Fruit fly (Drosophila melanogaster): ENCODE measurements around the gene CG5645.

CG5645 gene

DNA sequence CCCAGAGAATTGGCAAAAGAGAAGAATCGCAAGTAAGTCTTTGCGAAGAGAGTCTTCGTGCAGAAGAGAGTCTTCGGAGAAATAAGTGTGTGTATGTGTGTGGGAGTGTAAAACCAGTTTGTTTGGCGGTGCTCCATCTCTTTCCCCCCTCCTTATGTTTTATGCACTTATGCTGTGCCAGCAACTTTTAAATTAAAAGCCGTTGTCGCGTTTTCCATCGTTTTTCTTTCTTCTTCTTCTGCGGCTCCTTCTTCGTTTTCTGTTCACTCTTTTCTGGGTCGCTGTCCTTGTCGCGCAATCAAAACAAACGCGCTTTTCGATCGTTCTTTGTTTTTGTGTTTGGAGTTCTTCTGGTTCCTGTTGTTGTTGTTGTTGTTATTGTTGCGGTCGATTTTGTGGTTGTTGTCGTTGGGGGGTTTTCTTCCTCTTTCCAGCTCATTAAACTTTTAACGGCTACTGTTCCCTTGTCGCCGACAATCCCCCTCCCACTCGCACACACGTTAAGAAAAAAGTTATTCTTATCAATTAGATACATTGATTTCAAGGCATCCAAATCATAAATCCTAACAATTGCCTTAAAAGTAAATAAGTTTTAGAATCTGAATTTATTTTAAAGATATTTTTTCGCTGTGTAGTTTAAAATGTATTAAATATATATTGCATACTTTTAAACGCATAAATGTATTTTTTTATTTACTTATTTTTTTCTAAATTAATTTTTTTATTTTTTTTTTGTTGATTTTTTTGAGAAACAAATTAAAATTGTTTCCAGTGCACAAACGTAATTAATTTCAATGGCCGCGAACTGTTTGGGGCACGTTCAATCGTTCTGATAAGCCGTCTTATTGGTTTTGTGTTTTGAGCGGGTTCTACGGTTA, 25.2 kb downstream of the CG5645 start (continued):
- peak; percentile 87 for TF ChIP-seq CG10267 (tag; optimal IDR thresholded peaks at IDR 0.05)
- TF ChIP-seq CG9797 (GFP tag; optimal IDR thresholded peaks at IDR 0.05): no peak
- 0 out of 4 replicates have a peak, but pooled peaks have one; percentile 30 for TF ChIP-seq Gug (GFP tag; IDR thresholded peaks at IDR 0.05)
- peak; percentile 98 for TF ChIP-seq CG17361 (GFP tag; IDR thresholded peaks at IDR 0.05)
- TF ChIP-seq disco-r (GFP tag; optimal IDR thresholded peaks at IDR 0.05): no peak
- TF ChIP-seq h (optimal IDR thresholded peaks at IDR 0.05): no peak
- peak; percentile 95 for TF ChIP-seq CG12391 (tag; optimal IDR thresholded peaks at IDR 0.05)
- TF ChIP-seq p53 (GFP tag; optimal IDR thresholded peaks at IDR 0.05): no peak
- TF ChIP-seq Taf1 (GFP tag; IDR thresholded peaks at IDR 0.05): no peak
- TF ChIP-seq Med (GFP tag): peak; percentile 72
- no peak for TF ChIP-seq amos (GFP tag; IDR thresholded peaks at IDR 0.05; ENCODE audit: partially characterized antibody)
- peak in 1 of 2 experiments; percentile 76 for TF ChIP-seq insv (GFP tag; optimal IDR thresholded peaks at IDR 0.05)
- TF ChIP-seq CG2889 (GFP tag; IDR thresholded peaks at IDR 0.05): peak; percentile 51; the same call in 1 of the 3 replicates
- TF ChIP-seq az2 (GFP tag; optimal IDR thresholded peaks at IDR 0.05): peak; percentile 64
- TF ChIP-seq unc-4 (GFP tag; IDR thresholded peaks at IDR 0.05; ENCODE audit: partially characterized antibody): no peak
- peak; percentile 73 for TF ChIP-seq CG17328 (GFP tag; IDR thresholded peaks at IDR 0.05)
- peak; percentile 92 for TF ChIP-seq phol (tag; optimal IDR thresholded peaks at IDR 0.05)
- TF ChIP-seq CG3281 (GFP tag; optimal IDR thresholded peaks at IDR 0.05): peak; percentile 64
- TF ChIP-seq Bteb2 (GFP tag; optimal IDR thresholded peaks at IDR 0.05): peak; percentile 12
- peak; percentile 73 for TF ChIP-seq HHEX (GFP tag; optimal IDR thresholded peaks at IDR 0.05)
- TF ChIP-seq Myb (GFP tag; optimal IDR thresholded peaks at IDR 0.05): no peak
- TF ChIP-seq Hmr (GFP tag; optimal IDR thresholded peaks at IDR 0.05): no peak
- TF ChIP-seq Poxn (GFP tag; IDR thresholded peaks at IDR 0.05): no peak
- peak; percentile 51; the same call in 1 of the 2 replicates for TF ChIP-seq sim (GFP tag; IDR thresholded peaks at IDR 0.05)
- no peak for TF ChIP-seq ab (GFP tag; optimal IDR thresholded peaks at IDR 0.05)
- TF ChIP-seq ash1 (GFP tag; optimal IDR thresholded peaks at IDR 0.05): no peak
- peak; percentile 57 for TF ChIP-seq CG13123 (GFP tag; optimal IDR thresholded peaks at IDR 0.05)
- TF ChIP-seq org-1 (GFP tag; optimal IDR thresholded peaks at IDR 0.05): peak; percentile 49
- TF ChIP-seq CG8478 (optimal IDR thresholded peaks at IDR 0.05): no peak
- no peak for TF ChIP-seq Mad (GFP tag; optimal IDR thresholded peaks at IDR 0.05)
- no peak for TF ChIP-seq CG13287 (GFP tag; IDR thresholded peaks at IDR 0.05; ENCODE audit: partially characterized antibody)
- no peak for TF ChIP-seq mld (GFP tag; IDR thresholded peaks at IDR 0.05; ENCODE audit: partially characterized antibody)
- TF ChIP-seq CG6689 (GFP tag; IDR thresholded peaks at IDR 0.05): peak; percentile 85
- TF ChIP-seq B-H2 (GFP tag; optimal IDR thresholded peaks at IDR 0.05): no peak
- peak; percentile 79 for TF ChIP-seq CG15696 (tag; optimal IDR thresholded peaks at IDR 0.05)
- TF ChIP-seq grn (GFP tag; optimal IDR thresholded peaks at IDR 0.05): peak; percentile 64
- no peak for TF ChIP-seq CG15479 (GFP tag; optimal IDR thresholded peaks at IDR 0.05)
- TF ChIP-seq ind (GFP tag; optimal IDR thresholded peaks at IDR 0.05): peak; percentile 67
- no peak for TF ChIP-seq CkIIα-i1 (GFP tag; IDR thresholded peaks at IDR 0.05)
- peak; percentile 89 for TF ChIP-seq CG2202 (tag; optimal IDR thresholded peaks at IDR 0.05)
- TF ChIP-seq ac (GFP tag; optimal IDR thresholded peaks at IDR 0.05): no peak
- peak; percentile 9 for TF ChIP-seq Jarid2 (GFP tag; optimal IDR thresholded peaks at IDR 0.05)
- no peak for TF ChIP-seq CG4854 (GFP tag; optimal IDR thresholded peaks at IDR 0.05)
- no peak for TF ChIP-seq hbn (GFP tag; IDR thresholded peaks at IDR 0.05; ENCODE audit: partially characterized antibody)
- TF ChIP-seq CG18476 (GFP tag; optimal IDR thresholded peaks at IDR 0.05): peak; percentile 23
- peak; percentile 27 for TF ChIP-seq CG9609 (GFP tag; optimal IDR thresholded peaks at IDR 0.05)
- no peak for TF ChIP-seq CG18011 (GFP tag; optimal IDR thresholded peaks at IDR 0.05)
- TF ChIP-seq CrebB (tag; optimal IDR thresholded peaks at IDR 0.05): peak; percentile 45
- peak; percentile 88 for TF ChIP-seq CG17359 (tag; optimal IDR thresholded peaks at IDR 0.05)
